Fruit fly (Drosophila melanogaster) whole organism, prepupa: ENCODE measurements around the gene IntS9.

Experiments
- Blimp-1 ChIP-seq: fragments of 200-800 bp; sonication (Bioruptor generic); optimal IDR thresholded peaks from 3 replicates; lab custom pipeline; 2017; ENCODE audit warnings: missing biosample characterization, missing genetic modification characterization, mild to moderate bottlenecking, moderate library complexity, missing genetic modification reagents
- CG10631 ChIP-seq: fragments of 200-800 bp; sonication (Bioruptor generic); optimal IDR thresholded peaks from 2 replicates; lab custom pipeline; 2016; ENCODE audit warnings: missing biosample characterization, missing genetic modification characterization
- CG10669 ChIP-seq: fragments of 200-800 bp; sonication (Bioruptor generic); optimal IDR thresholded peaks from 3 replicates; lab custom pipeline; 2018; ENCODE audit warnings: missing biosample characterization, mild to moderate bottlenecking, missing genetic modification characterization, moderate library complexity
- CG11294 ChIP-seq: fragments of 200-800 bp; sonication (Bioruptor generic); IDR thresholded peaks from 2 replicates; pipeline ENCODE4 v1.3.6; 2022; ENCODE audit warnings: missing biosample characterization, missing genetic modification characterization
- CG11762 ChIP-seq: fragments of 200-800 bp; sonication (Bioruptor generic); optimal IDR thresholded peaks from 3 replicates; lab custom pipeline; 2016; ENCODE audit warnings: missing biosample characterization, missing genetic modification characterization; ENCODE audit not compliant: insufficient read depth
- CG11902 ChIP-seq: fragments of 200-800 bp; sonication (Bioruptor generic); optimal IDR thresholded peaks from 3 replicates; lab custom pipeline; 2016; ENCODE audit warnings: missing biosample characterization, missing genetic modification characterization
- CG1621 ChIP-seq: fragments of 200-800 bp; sonication (Bioruptor generic); optimal IDR thresholded peaks from 3 replicates; lab custom pipeline; 2018; ENCODE audit warnings: missing biosample characterization, mild to moderate bottlenecking, missing genetic modification characterization
- CG16779 ChIP-seq: fragments of 200-800 bp; sonication (Bioruptor generic); optimal IDR thresholded peaks from 3 replicates; lab custom pipeline; 2017; ENCODE audit warnings: missing biosample characterization, mild to moderate bottlenecking, missing genetic modification characterization
- CG3032 ChIP-seq: fragments of 200-800 bp; optimal IDR thresholded peaks from 2 replicates; lab custom pipeline; 2019; ENCODE audit warnings: missing biosample characterization, mild to moderate bottlenecking, missing genetic modification characterization, moderate library complexity
- CG31627 ChIP-seq: fragments of 200-800 bp; sonication (Bioruptor generic); optimal IDR thresholded peaks from 3 replicates; lab custom pipeline; 2016; ENCODE audit warnings: missing biosample characterization, missing genetic modification characterization
- CG32006 ChIP-seq: fragments of 200-800 bp; sonication (Bioruptor generic); optimal IDR thresholded peaks from 3 replicates; lab custom pipeline; 2017; ENCODE audit warnings: missing biosample characterization, mild to moderate bottlenecking, missing genetic modification characterization
- CG34406 ChIP-seq: fragments of 200-800 bp; sonication (Bioruptor generic); optimal IDR thresholded peaks from 3 replicates; lab custom pipeline; 2016; ENCODE audit warnings: missing biosample characterization, missing genetic modification characterization
- CG3919 ChIP-seq: fragments of 200-800 bp; sonication (Bioruptor generic); optimal IDR thresholded peaks from 3 replicates; lab custom pipeline; 2016; ENCODE audit warnings: missing biosample characterization, missing genetic modification characterization
- CG4318 ChIP-seq: fragments of 200-800 bp; sonication (Bioruptor generic); optimal IDR thresholded peaks from 3 replicates; lab custom pipeline; 2017; ENCODE audit warnings: missing biosample characterization, mild to moderate bottlenecking, missing genetic modification characterization
- CG6163 ChIP-seq: fragments of 200-800 bp; sonication (Bioruptor generic); IDR thresholded peaks from 3 replicates; pipeline ENCODE4 v1.3.6; 2022; ENCODE audit warnings: missing biosample characterization, missing genetic modification characterization
- CG6276 ChIP-seq: fragments of 200-800 bp; sonication (Bioruptor generic); optimal IDR thresholded peaks from 2 replicates; lab custom pipeline; 2017; ENCODE audit warnings: missing biosample characterization, mild to moderate bottlenecking, missing genetic modification characterization
- CG6792 ChIP-seq: fragments of 200-800 bp; sonication (Bioruptor generic); optimal IDR thresholded peaks from 3 replicates; lab custom pipeline; 2016; ENCODE audit warnings: missing biosample characterization, missing genetic modification characterization
- CG6808 ChIP-seq: fragments of 200-800 bp; sonication (Bioruptor generic); optimal IDR thresholded peaks from 3 replicates; lab custom pipeline; 2017; ENCODE audit warnings: missing biosample characterization, missing genetic modification characterization, mild to moderate bottlenecking, moderate library complexity, missing genetic modification reagents
- CG6854 ChIP-seq: fragments of 200-800 bp; sonication (Bioruptor generic); optimal IDR thresholded peaks from 2 replicates; lab custom pipeline; 2017; ENCODE audit warnings: missing biosample characterization, mild to moderate bottlenecking, missing genetic modification characterization
- CG8119 ChIP-seq: fragments of 200-800 bp; sonication (Bioruptor generic); IDR thresholded peaks from 3 replicates; pipeline ENCODE4 v1.3.6; 2022; ENCODE audit warnings: missing biosample characterization, missing genetic modification characterization
- CG8632 ChIP-seq: fragments of 200-800 bp; sonication (Bioruptor generic); optimal IDR thresholded peaks from 3 replicates; lab custom pipeline; 2016; ENCODE audit warnings: missing biosample characterization, missing genetic modification characterization
- CG9139 ChIP-seq: fragments of 200-800 bp; sonication (Bioruptor generic); optimal IDR thresholded peaks from 3 replicates; lab custom pipeline; 2017; ENCODE audit warnings: missing biosample characterization, mild to moderate bottlenecking, missing genetic modification characterization
- Eip78C ChIP-seq: fragments of 200-800 bp; sonication (Bioruptor generic); peaks from one replicate; lab custom pipeline; 2016; ENCODE audit warnings: missing biosample characterization, missing genetic modification characterization
- Eip93F ChIP-seq: fragments of 200-800 bp; sonication (Bioruptor generic); optimal IDR thresholded peaks from 2 replicates; lab custom pipeline; 2016; ENCODE audit warnings: missing biosample characterization, mild to moderate bottlenecking, missing genetic modification characterization
- Ets21C ChIP-seq: fragments of 200-800 bp; sonication (Bioruptor generic); optimal IDR thresholded peaks from 3 replicates; lab custom pipeline; 2016; ENCODE audit warnings: missing biosample characterization, missing genetic modification characterization
- Ets96B ChIP-seq: fragments of 200-800 bp; optimal IDR thresholded peaks from 2 replicates; lab custom pipeline; 2019; ENCODE audit warnings: missing biosample characterization, mild to moderate bottlenecking, missing genetic modification characterization, moderate library complexity
- Gug ChIP-seq: fragments of 200-800 bp; sonication (Bioruptor generic); IDR thresholded peaks from 2 replicates; pipeline ENCODE4 v1.3.6; 2022; ENCODE audit warnings: missing biosample characterization, missing genetic modification characterization
- Hr38 ChIP-seq: sonication (Bioruptor generic); optimal IDR thresholded peaks from 2 replicates; lab custom pipeline; 2016; ENCODE audit warnings: missing biosample characterization, missing genetic modification characterization
- Hr39 ChIP-seq: fragments of 200-800 bp; sonication (Bioruptor generic); optimal IDR thresholded peaks from 2 replicates; lab custom pipeline; 2016; ENCODE audit warnings: missing biosample characterization, missing genetic modification characterization
- Hr4 ChIP-seq: fragments of 200-800 bp; sonication (Bioruptor generic); optimal IDR thresholded peaks from 3 replicates; lab custom pipeline; 2016; ENCODE audit warnings: missing biosample characterization, missing genetic modification characterization
- Lpt ChIP-seq: fragments of 200-800 bp; sonication (Bioruptor generic); optimal IDR thresholded peaks from 3 replicates; lab custom pipeline; 2016; ENCODE audit warnings: missing biosample characterization, missing genetic modification characterization
- OdsH ChIP-seq: fragments of 200-800 bp; sonication (Bioruptor generic); optimal IDR thresholded peaks from 3 replicates; lab custom pipeline; 2016; ENCODE audit warnings: missing biosample characterization, missing genetic modification characterization
- Smox ChIP-seq: fragments of 200-800 bp; sonication (Bioruptor generic); optimal IDR thresholded peaks from 3 replicates; lab custom pipeline; 2016; ENCODE audit warnings: missing biosample characterization, missing genetic modification characterization
- Sox15 ChIP-seq: fragments of 200-800 bp; sonication (Bioruptor generic); optimal IDR thresholded peaks from 3 replicates; lab custom pipeline; 2016; ENCODE audit warnings: missing biosample characterization, missing genetic modification characterization
- achi ChIP-seq: fragments of 200-800 bp; sonication (Bioruptor generic); optimal IDR thresholded peaks from 3 replicates; lab custom pipeline; 2016; ENCODE audit warnings: missing biosample characterization, missing genetic modification characterization
- acj6 ChIP-seq: fragments of 200-800 bp; sonication (Bioruptor generic); optimal IDR thresholded peaks from 3 replicates; lab custom pipeline; 2016; ENCODE audit warnings: missing biosample characterization, missing genetic modification characterization
- cyc ChIP-seq: fragments of 200-800 bp; sonication (Bioruptor generic); optimal IDR thresholded peaks from 3 replicates; lab custom pipeline; 2016; ENCODE audit warnings: missing biosample characterization, missing genetic modification characterization
- dac ChIP-seq: fragments of 200-800 bp; sonication (Bioruptor generic); optimal IDR thresholded peaks from 2 replicates; lab custom pipeline; 2017; ENCODE audit warnings: missing biosample characterization, mild to moderate bottlenecking, missing genetic modification characterization
- dsx ChIP-seq: fragments of 200-800 bp; optimal IDR thresholded peaks from 3 replicates; lab custom pipeline; 2019; ENCODE audit warnings: missing biosample characterization, mild to moderate bottlenecking, missing genetic modification characterization, moderate library complexity; ENCODE audit not compliant: poor library complexity, severe bottlenecking
- eg ChIP-seq: fragments of 200-800 bp; sonication (Bioruptor generic); IDR thresholded peaks from 3 replicates; pipeline ENCODE4 v1.3.6; 2022; ENCODE audit warnings: missing biosample characterization, missing genetic modification characterization
- esn ChIP-seq: fragments of 200-800 bp; sonication (Bioruptor generic); optimal IDR thresholded peaks from 2 replicates; lab custom pipeline; 2016; ENCODE audit warnings: missing biosample characterization, mild to moderate bottlenecking, missing genetic modification characterization, moderate library complexity
- fd59A ChIP-seq: fragments of 200-800 bp; sonication (Bioruptor generic); optimal IDR thresholded peaks from 2 replicates; lab custom pipeline; 2017; ENCODE audit warnings: missing biosample characterization, mild to moderate bottlenecking, missing genetic modification characterization, missing genetic modification reagents
- fd85E ChIP-seq: fragments of 200-800 bp; sonication (Bioruptor generic); optimal IDR thresholded peaks from 3 replicates; lab custom pipeline; 2016; ENCODE audit warnings: missing biosample characterization, missing genetic modification characterization
- fkh ChIP-seq: fragments of 200-800 bp; sonication (Bioruptor generic); optimal IDR thresholded peaks from 3 replicates; lab custom pipeline; 2017; ENCODE audit warnings: missing biosample characterization, mild to moderate bottlenecking, missing genetic modification characterization, moderate library complexity
- lz ChIP-seq: fragments of 200-800 bp; sonication (Bioruptor generic); optimal IDR thresholded peaks from 3 replicates; lab custom pipeline; 2016; ENCODE audit warnings: missing biosample characterization, missing genetic modification characterization
- net ChIP-seq: fragments of 200-800 bp; sonication (Bioruptor generic); optimal IDR thresholded peaks from 3 replicates; lab custom pipeline; 2016; ENCODE audit warnings: missing biosample characterization, missing genetic modification characterization
- pdm3 ChIP-seq: fragments of 200-800 bp; sonication (Bioruptor generic); optimal IDR thresholded peaks from 3 replicates; lab custom pipeline; 2016; ENCODE audit warnings: missing biosample characterization, missing genetic modification characterization
- salr ChIP-seq, 2 experiments: fragments of 200-800 bp; sonication (Bioruptor generic); optimal IDR thresholded peaks; 3 replicates each; lab custom pipeline; 2016 to 2018; ENCODE audit warnings: missing biosample characterization in 2 of 2, missing genetic modification characterization in 2 of 2, mild to moderate bottlenecking in 1 of 2
- spab ChIP-seq: fragments of 200-800 bp; sonication (Bioruptor generic); optimal IDR thresholded peaks from 2 replicates; lab custom pipeline; 2017; ENCODE audit warnings: missing biosample characterization, mild to moderate bottlenecking, missing genetic modification characterization, missing genetic modification reagents
- ss ChIP-seq, 2 experiments: fragments of 200-800 bp; sonication (Bioruptor generic); optimal IDR thresholded peaks; 2 replicates in 1 of 2; 3 replicates in 1 of 2; lab custom pipeline; 2017 to 2018; ENCODE audit warnings: mild to moderate bottlenecking in 2 of 2, missing biosample characterization in 2 of 2, missing genetic modification characterization in 2 of 2, moderate library complexity in 1 of 2
- svp ChIP-seq: fragments of 200-800 bp; sonication (Bioruptor generic); peaks from one replicate; lab custom pipeline; 2016; ENCODE audit warnings: missing biosample characterization, missing genetic modification characterization
- topi ChIP-seq: fragments of 200-800 bp; sonication (Bioruptor generic); optimal IDR thresholded peaks from 3 replicates; lab custom pipeline; 2016; ENCODE audit warnings: missing biosample characterization, missing genetic modification characterization
- vri ChIP-seq: fragments of 200-800 bp; sonication (Bioruptor generic); optimal IDR thresholded peaks from 3 replicates; lab custom pipeline; 2016; ENCODE audit warnings: missing biosample characterization, mild to moderate bottlenecking, missing genetic modification characterization

IntS9 gene

dm6 chr3L:16153089-16153488 is 47.7 kb upstream of the IntS9 start:
- TF ChIP-seq CG6854 (GFP tag; lab: Kevin White, UChicago) = no peak
- TF ChIP-seq CG16779 (tag; lab: Kevin White, UChicago) = peak; percentile 19
- no peak for TF ChIP-seq CG3032 (tag; lab: Kevin White, UChicago)
- TF ChIP-seq acj6 = no peak
- TF ChIP-seq CG11902 (GFP tag; lab: Kevin White, UChicago) = no peak
- no peak for TF ChIP-seq lz
- TF ChIP-seq CG3919 (GFP tag; lab: Kevin White, UChicago) = peak; percentile 29
- no peak for TF ChIP-seq Blimp-1 (GFP tag; lab: Kevin White, UChicago)
- no peak for TF ChIP-seq topi
- TF ChIP-seq fd85E (GFP tag; lab: Kevin White, UChicago) = no peak
- TF ChIP-seq svp = peak; percentile 45
- no peak for TF ChIP-seq vri (GFP tag; lab: Kevin White, UChicago)
- peak; percentile 53 for TF ChIP-seq CG6808 (GFP tag; lab: Kevin White, UChicago)
- no peak for TF ChIP-seq Ets21C (GFP tag; lab: Kevin White, UChicago)
- TF ChIP-seq CG34406 (GFP tag; lab: Kevin White, UChicago) = no peak
- TF ChIP-seq salr (GFP tag; optimal IDR thresholded peaks at IDR 0.05; lab: Kevin White, UChicago) = no peak
- no peak for TF ChIP-seq esn (GFP tag; lab: Kevin White, UChicago)
- no peak for TF ChIP-seq CG6792 (GFP tag; lab: Kevin White, UChicago)
- TF ChIP-seq CG6163 (GFP tag; lab: Robert Waterston, UW) = peak; percentile 79; the same call in 2 of the 3 replicates
- TF ChIP-seq OdsH (GFP tag; lab: Kevin White, UChicago) = peak; percentile 13
- no peak for TF ChIP-seq CG8632
- TF ChIP-seq dac (GFP tag; lab: Kevin White, UChicago) = no peak
- no peak for TF ChIP-seq Sox15 (GFP tag; lab: Kevin White, UChicago)
- TF ChIP-seq net (GFP tag; lab: Kevin White, UChicago) = no peak
- TF ChIP-seq Lpt (GFP tag; lab: Kevin White, UChicago) = peak; percentile 37
- no peak for TF ChIP-seq CG32006 (GFP tag; lab: Kevin White, UChicago)
- TF ChIP-seq CG31627 = no peak
- TF ChIP-seq CG9139 (GFP tag; lab: Kevin White, UChicago) = peak; percentile 30
- TF ChIP-seq CG10669 = no peak
- no peak for TF ChIP-seq CG11294 (GFP tag; lab: Robert Waterston, UW)
- TF ChIP-seq spab (GFP tag; lab: Kevin White, UChicago) = peak; percentile 17
- no peak for TF ChIP-seq Hr39
- peak; percentile 15 to 53 for TF ChIP-seq ss (GFP tag; optimal IDR thresholded peaks at IDR 0.05; lab: Kevin White, UChicago)
- no peak for TF ChIP-seq Smox (GFP tag; lab: Kevin White, UChicago)
- TF ChIP-seq fd59A = no peak
- no peak for TF ChIP-seq Hr4 (GFP tag; lab: Kevin White, UChicago)
- TF ChIP-seq achi (GFP tag; lab: Kevin White, UChicago) = no peak
- peak; percentile 70; the same call in 2 of the 3 replicates for TF ChIP-seq eg (GFP tag; lab: Robert Waterston, UW)
- no peak for TF ChIP-seq CG10631
- no peak for TF ChIP-seq Hr38 (GFP tag; lab: Kevin White, UChicago)
- TF ChIP-seq CG4318 = no peak
- TF ChIP-seq Ets96B (tag; lab: Kevin White, UChicago) = no peak
- TF ChIP-seq pdm3 = no peak
- TF ChIP-seq Eip78C (GFP tag; lab: Kevin White, UChicago) = peak; percentile 64
- no peak for TF ChIP-seq Eip93F
- no peak for TF ChIP-seq CG11762
- no peak for TF ChIP-seq fkh
- no peak for TF ChIP-seq CG1621 (tag; lab: Kevin White, UChicago)
- TF ChIP-seq Gug (GFP tag; lab: Robert Waterston, UW) = peak; percentile 41
- peak; percentile 59 for TF ChIP-seq CG8119 (GFP tag; lab: Robert Waterston, UW)
- no peak for TF ChIP-seq cyc (GFP tag; lab: Kevin White, UChicago)
- peak; percentile 34 for TF ChIP-seq dsx (GFP tag; lab: Kevin White, UChicago)
- TF ChIP-seq CG6276 (GFP tag; lab: Kevin White, UChicago) = peak; percentile 59
